Worm (Caenorhabditis elegans) whole organism, late embryonic: ENCODE data around the gene eak-7.

Source experiments
- C08G9.2 ChIP-seq: sonication (generic microtip); optimal IDR thresholded peaks from 2 replicates; lab custom pipeline; 2016; ENCODE audit warnings: mild to moderate bottlenecking, missing genetic modification characterization, moderate library complexity, missing compliant biosample characterization
- ceh-48 ChIP-seq: sonication (generic microtip); optimal IDR thresholded peaks from 2 replicates; lab custom pipeline; 2016; ENCODE audit warnings: missing genetic modification characterization, inconsistent platforms, missing compliant biosample characterization
- fkh-10 ChIP-seq: fragments of 150-350 bp; optimal IDR thresholded peaks from 2 replicates; lab custom pipeline; 2014; ENCODE audit warnings: missing biosample characterization, missing genetic modification reagents, missing genetic modification characterization
- nfya-1 ChIP-seq: sonication (generic microtip); optimal IDR thresholded peaks from 2 replicates; lab custom pipeline; 2017; ENCODE audit warnings: missing genetic modification characterization, mild to moderate bottlenecking, missing compliant biosample characterization, antibody characterized with exemption, moderate library complexity
- odd-2 ChIP-seq: sonication (generic microtip); optimal IDR thresholded peaks from 2 replicates; lab custom pipeline; 2017; ENCODE audit warnings: antibody characterized with exemption, mild to moderate bottlenecking, missing genetic modification characterization, missing compliant biosample characterization
- pag-3 ChIP-seq: sonication (generic microtip); optimal IDR thresholded peaks from 2 replicates; lab custom pipeline; 2016; ENCODE audit warnings: missing compliant biosample characterization, missing genetic modification characterization, borderline replicate concordance
- sox-4 ChIP-seq: sonication (generic microtip); optimal IDR thresholded peaks from 2 replicates; lab custom pipeline; 2017; ENCODE audit warnings: mild to moderate bottlenecking, missing genetic modification characterization, inconsistent platforms, missing compliant biosample characterization
- unc-86 ChIP-seq: sonication (generic microtip); optimal IDR thresholded peaks from 2 replicates; lab custom pipeline; 2016; ENCODE audit warnings: missing genetic modification characterization, missing compliant biosample characterization
- ztf-16 ChIP-seq: sonication (generic microtip); optimal IDR thresholded peaks from 2 replicates; lab custom pipeline; 2017; ENCODE audit warnings: missing genetic modification characterization, missing compliant biosample characterization

DNA sequence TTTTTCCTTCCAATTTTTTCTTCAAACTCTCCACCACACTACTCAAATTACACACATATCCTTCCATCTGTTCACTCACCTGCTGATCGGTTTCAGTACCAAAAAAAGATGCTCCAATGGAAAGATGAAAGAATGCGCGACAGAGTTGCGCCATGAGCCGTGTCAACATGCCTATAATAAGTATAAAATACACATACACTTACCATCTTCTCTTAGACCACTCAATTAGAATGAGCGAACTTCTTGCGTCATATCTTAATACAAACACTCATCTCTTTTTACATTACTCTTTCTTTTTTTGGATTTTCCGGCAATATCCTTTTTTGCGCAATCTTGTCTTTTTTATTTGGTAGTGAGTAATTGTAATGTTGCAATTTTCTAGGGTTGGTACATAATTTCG lies 28.1 kb downstream of the eak-7 start:
- no peak for TF ChIP-seq fkh-10 (GFP tag; lab: Kevin White, UChicago)
- no peak for TF ChIP-seq sox-4 (tag; lab: Kevin White, UChicago)
- TF ChIP-seq nfya-1 (tag; lab: Kevin White, UChicago) = no peak
- TF ChIP-seq ceh-48 (tag; lab: Kevin White, UChicago) = no peak
- no peak for TF ChIP-seq ztf-16 (tag; lab: Kevin White, UChicago)
- TF ChIP-seq odd-2 (tag; lab: Kevin White, UChicago) = no peak
- no peak for TF ChIP-seq C08G9.2 (tag; lab: Kevin White, UChicago)
- no peak for TF ChIP-seq pag-3
- no peak for TF ChIP-seq unc-86
